Fruit fly (Drosophila melanogaster) whole organism, adult: ENCODE data around the gene CG17075.

Source experiments
- CG14711 ChIP-seq: fragments of 200-800 bp; sonication (Bioruptor generic); optimal IDR thresholded peaks from 2 replicates; lab custom pipeline; 2018; ENCODE audit warnings: missing biosample characterization, mild to moderate bottlenecking, missing genetic modification characterization, moderate library complexity
- CG1620 ChIP-seq: fragments of 200-800 bp; sonication (Bioruptor generic); optimal IDR thresholded peaks from 2 replicates; lab custom pipeline; 2016; ENCODE audit warnings: missing biosample characterization, missing genetic modification characterization
- Crg-1 ChIP-seq: fragments of 200-800 bp; sonication (Bioruptor generic); optimal IDR thresholded peaks from 2 replicates; lab custom pipeline; 2016; ENCODE audit warnings: missing biosample characterization, missing genetic modification characterization
- kay ChIP-seq: fragments of 200-800 bp; sonication (Bioruptor generic); peaks from one replicate; lab custom pipeline; 2016; ENCODE audit warnings: missing biosample characterization, missing genetic modification characterization, borderline replicate concordance
- ovo ChIP-seq: fragments of 200-800 bp; sonication (Bioruptor generic); optimal IDR thresholded peaks from 2 replicates; lab custom pipeline; 2016; ENCODE audit warnings: missing biosample characterization, missing genetic modification characterization
- pad ChIP-seq: fragments of 200-800 bp; sonication (Bioruptor generic); optimal IDR thresholded peaks from 3 replicates; lab custom pipeline; 2017; ENCODE audit warnings: missing biosample characterization, missing genetic modification characterization, mild to moderate bottlenecking, moderate library complexity, missing genetic modification reagents
- tj ChIP-seq: fragments of 200-800 bp; sonication (Bioruptor generic); optimal IDR thresholded peaks from 3 replicates; lab custom pipeline; 2017; ENCODE audit warnings: missing biosample characterization, mild to moderate bottlenecking, missing genetic modification characterization, moderate library complexity

dm6 chr2L:252174-252573 lies 15.1 kb downstream of the CG17075 start, which contains the start of gene Rpp30:
- TF ChIP-seq kay (GFP tag; lab: Kevin White, UChicago) (no peak), ovo (GFP tag; lab: Kevin White, UChicago) (no peak), tj (GFP tag; lab: Kevin White, UChicago) (no peak), CG14711 (tag; lab: Kevin White, UChicago) (no peak), CG1620 (no peak), Crg-1 (GFP tag; lab: Kevin White, UChicago) (no peak), pad (no peak)
